Worm (Caenorhabditis elegans): ENCODE data around the gene bath-47.
"Not testable (repeated sequence)": the region's sequence is repeated elsewhere in the genome, so short reads cannot be mapped to it uniquely, and the experiment has no call there.

- TF ChIP-seq lin-39 (tag; optimal IDR thresholded peaks at IDR 0.05); unc-62 (GFP tag; optimal IDR thresholded peaks at IDR 0.05); ceh-9 (tag; optimal IDR thresholded peaks at IDR 0.05); ZK546.5 (tag; optimal IDR thresholded peaks at IDR 0.05); egl-27 (tag; optimal IDR thresholded peaks at IDR 0.05); lin-15B (tag; optimal IDR thresholded peaks at IDR 0.05); nhr-12 (tag; optimal IDR thresholded peaks at IDR 0.05); zag-1 (tag; optimal IDR thresholded peaks at IDR 0.05); ztf-4 (tag; optimal IDR thresholded peaks at IDR 0.05); fos-1 (tag; optimal IDR thresholded peaks at IDR 0.05); skn-1 (tag; optimal IDR thresholded peaks at IDR 0.05); unc-39 (tag; optimal IDR thresholded peaks at IDR 0.05); ztf-11 (tag; optimal IDR thresholded peaks at IDR 0.05): not testable (repeated sequence)
Measured at ce11 chrII:1556217-1556616, 45.4 kb upstream of the bath-47 start, which contains the start of the genes fbxb-54 and fbxb-50.

Data from whole organism, L3 larva.